Worm (Caenorhabditis elegans): ENCODE data around the gene dap-3.

Gene dap-3

ce11 chrII:10551985-10552736 lies 28.8 kb upstream of the dap-3 start:
- TF ChIP-seq pax-1 (tag; optimal IDR thresholded peaks at IDR 0.05) = peak; percentile 95
- no peak for TF ChIP-seq eyg-1 (tag; optimal IDR thresholded peaks at IDR 0.05)
- TF ChIP-seq sox-4 (tag; optimal IDR thresholded peaks at IDR 0.05) = no peak
- TF ChIP-seq tbx-2 (tag; optimal IDR thresholded peaks at IDR 0.05) = peak; percentile 64
- TF ChIP-seq pros-1 (tag; optimal IDR thresholded peaks at IDR 0.05) = peak; percentile 65
- TF ChIP-seq Y22D7AL.16 (tag; optimal IDR thresholded peaks at IDR 0.05) = no peak
- TF ChIP-seq unc-55 (GFP tag; optimal IDR thresholded peaks at IDR 0.05) = peak; percentile 82
- no peak for TF ChIP-seq ceh-19 (GFP tag; optimal IDR thresholded peaks at IDR 0.05)
- TF ChIP-seq K09A11.1 (tag; optimal IDR thresholded peaks at IDR 0.05; ENCODE audit: insufficient read depth) = no peak
- TF ChIP-seq mec-3 (tag; optimal IDR thresholded peaks at IDR 0.05; ENCODE audit: borderline replicate concordance) = no peak
- no peak for TF ChIP-seq ztf-16 (tag; optimal IDR thresholded peaks at IDR 0.05)
- peak; percentile 2 for TF ChIP-seq F13H6.1 (tag; optimal IDR thresholded peaks at IDR 0.05)
- TF ChIP-seq hlh-30 (tag; optimal IDR thresholded peaks at IDR 0.05; ENCODE audit: insufficient read depth) = peak; percentile 96
- TF ChIP-seq ceh-31 (tag; optimal IDR thresholded peaks at IDR 0.05) = peak; percentile 75
- TF ChIP-seq ceh-6 (GFP tag; optimal IDR thresholded peaks at IDR 0.05) = no peak
- peak; percentile 67 for TF ChIP-seq ref-2 (tag; optimal IDR thresholded peaks at IDR 0.05)
- TF ChIP-seq ceh-18 (tag; optimal IDR thresholded peaks at IDR 0.05) = peak; percentile 34
- peak; percentile 76 for TF ChIP-seq nfya-1 (tag; optimal IDR thresholded peaks at IDR 0.05)
- no peak for TF ChIP-seq nhr-11 (tag; optimal IDR thresholded peaks at IDR 0.05)

- TF ChIP-seq ceh-18 (tag; optimal IDR thresholded peaks at IDR 0.05) (no peak), ceh-14 (tag; optimal IDR thresholded peaks at IDR 0.05) (no peak), ceh-2 (tag; optimal IDR thresholded peaks at IDR 0.05) (no peak), rnt-1 (tag; optimal IDR thresholded peaks at IDR 0.05) (no peak), pha-4 (tag; optimal IDR thresholded peaks at IDR 0.05) (no peak)
Measured at ce11 chrII:10553377-10554045, 27.4 kb upstream of the dap-3 start.

- peak; percentile 10 for TF ChIP-seq unc-55 (GFP tag; optimal IDR thresholded peaks at IDR 0.05)
- no peak for TF ChIP-seq nhr-11 (tag; optimal IDR thresholded peaks at IDR 0.05)
- TF ChIP-seq hlh-30 (tag; optimal IDR thresholded peaks at IDR 0.05; ENCODE audit: insufficient read depth) = peak; percentile 64
Measured at ce11 chrII:10554046-10554399, 26.9 kb upstream of the dap-3 start.

- no peak for TF ChIP-seq che-1 (tag; optimal IDR thresholded peaks at IDR 0.05)
Measured at ce11 chrII:10554972-10555371, 26.0 kb upstream of the dap-3 start, which contains the start of gene mnk-1. Gene mnk-1, minus strand, starts transcription at chrII:10555044.

- TF ChIP-seq pag-3 (tag; optimal IDR thresholded peaks at IDR 0.05; ENCODE audit: borderline replicate concordance) = no peak
- no peak for TF ChIP-seq sox-4 (tag; optimal IDR thresholded peaks at IDR 0.05)
- no peak for TF ChIP-seq ets-4 (tag; optimal IDR thresholded peaks at IDR 0.05)
- TF ChIP-seq tbx-2 (tag; optimal IDR thresholded peaks at IDR 0.05) = peak; percentile 43
- peak; percentile 12 for TF ChIP-seq ref-2 (tag; optimal IDR thresholded peaks at IDR 0.05)
- TF ChIP-seq rnt-1 (tag; optimal IDR thresholded peaks at IDR 0.05) = no peak
- no peak for TF ChIP-seq odd-2 (tag; optimal IDR thresholded peaks at IDR 0.05)
- TF ChIP-seq unc-55 (GFP tag; optimal IDR thresholded peaks at IDR 0.05) = peak; percentile 92
- no peak for TF ChIP-seq ceh-19 (GFP tag; optimal IDR thresholded peaks at IDR 0.05)
- TF ChIP-seq ceh-18 (tag; optimal IDR thresholded peaks at IDR 0.05) = peak; percentile 55
- TF ChIP-seq F13H6.1 (tag; optimal IDR thresholded peaks at IDR 0.05) = no peak
- TF ChIP-seq nfya-1 (tag; optimal IDR thresholded peaks at IDR 0.05) = peak; percentile 4
Measured at ce11 chrII:10555484-10556075, 25.4 kb upstream of the dap-3 start.
